Worm (Caenorhabditis elegans): ENCODE results near the gene H39E23.2.

The H39E23.2 gene

ce11 chrV:14156468-14156867 is 46.3 kb downstream of the H39E23.2 start, which contains the start of gene AH10.2:
TSS of gene AH10.2 (plus strand) at chrV:14156768.
- TF ChIP-seq ceh-39 (tag; optimal IDR thresholded peaks at IDR 0.05) (no peak), hlh-1 (tag; optimal IDR thresholded peaks at IDR 0.05) (no peak), drap-1 (GFP tag; optimal IDR thresholded peaks at IDR 0.05) (no peak), nhr-237 (tag; optimal IDR thresholded peaks at IDR 0.05) (no peak), ham-2 (GFP tag; optimal IDR thresholded peaks at IDR 0.05) (no peak), pha-4 (tag; optimal IDR thresholded peaks at IDR 0.05) (no peak), elt-1 (tag; optimal IDR thresholded peaks at IDR 0.05; ENCODE audit: borderline replicate concordance, insufficient read depth) (no peak)

ce11 chrV:14160698-14161097 is 50.6 kb downstream of the H39E23.2 start, which contains the start of gene cest-1.2:
TSS of gene cest-1.2 (minus strand) at chrV:14160862.
- TF ChIP-seq M03D4.4 (tag; optimal IDR thresholded peaks at IDR 0.05) (no peak), nhr-237 (tag; optimal IDR thresholded peaks at IDR 0.05) (no peak), blmp-1 (tag; optimal IDR thresholded peaks at IDR 0.05) (no peak), mls-2 (tag; optimal IDR thresholded peaks at IDR 0.05) (no peak), unc-39 (tag; optimal IDR thresholded peaks at IDR 0.05) (no peak)

All from whole organism, mixed stage, embryonic.